Worm (Caenorhabditis elegans): ENCODE measurements around the gene pid-1.

The pid-1 gene

DNA sequence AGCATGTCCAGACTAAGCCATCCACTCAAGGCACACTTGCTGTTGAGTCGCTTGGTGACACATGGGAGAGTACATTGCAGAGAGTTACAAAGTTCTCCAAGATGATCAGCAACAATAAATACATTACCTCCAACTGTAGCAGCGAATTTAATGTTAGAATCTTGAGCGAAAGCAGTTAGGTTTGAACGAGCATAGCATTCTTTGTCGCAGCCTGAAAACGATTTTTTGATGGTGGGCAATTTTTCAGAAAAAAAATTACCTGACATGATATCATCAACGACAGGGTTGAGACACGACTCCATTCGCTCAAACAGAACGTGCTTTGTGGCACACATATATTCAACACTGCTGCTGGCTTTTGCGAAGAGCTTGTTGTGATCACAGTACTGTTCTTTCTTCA lies 27.3 kb downstream of the pid-1 start:
- no peak for TF ChIP-seq mec-3 (tag; optimal IDR thresholded peaks at IDR 0.05; ENCODE audit: borderline replicate concordance)
- TF ChIP-seq C08G9.2 (tag; optimal IDR thresholded peaks at IDR 0.05) = no peak
- TF ChIP-seq lim-6 (tag; optimal IDR thresholded peaks at IDR 0.05) = no peak
- TF ChIP-seq T23F11.4 (GFP tag; optimal IDR thresholded peaks at IDR 0.05) = no peak
- TF ChIP-seq zip-5 (tag; optimal IDR thresholded peaks at IDR 0.05) = no peak
- no peak for TF ChIP-seq elt-2 (tag; optimal IDR thresholded peaks at IDR 0.05)

DNA sequence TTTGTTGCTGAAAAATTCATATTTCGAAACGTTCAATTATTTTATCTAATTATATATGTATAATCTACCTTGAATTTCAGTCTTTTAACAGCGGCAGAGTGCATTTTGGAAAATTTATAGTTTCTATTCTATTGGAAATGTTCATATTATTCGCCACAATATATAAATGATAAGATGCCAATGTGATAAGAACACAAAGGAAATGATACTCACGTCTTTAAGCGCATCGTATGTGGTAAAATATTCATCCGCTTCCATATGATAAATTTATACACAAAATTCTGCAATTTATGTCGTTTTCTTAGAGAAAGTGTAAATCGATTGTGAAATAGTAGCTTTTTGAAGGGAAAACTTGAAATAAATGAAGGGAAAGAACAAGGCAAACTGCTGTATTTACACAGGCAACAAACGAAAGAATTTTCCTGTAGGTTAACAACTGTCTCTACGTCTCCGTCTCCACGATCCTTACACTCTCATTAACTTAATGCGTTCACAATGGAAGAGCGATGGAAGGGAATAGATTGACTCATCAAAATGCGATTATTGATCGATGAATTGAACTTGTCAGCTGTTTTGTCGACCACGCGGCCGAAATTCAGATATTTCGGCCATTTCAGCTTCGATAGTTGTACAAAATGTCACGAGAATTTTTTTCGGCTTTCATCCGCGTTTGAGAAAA lies 28.2 kb downstream of the pid-1 start, which contains the start of gene alfa-1:
Gene alfa-1, minus strand, starts transcription at position 515 of the 679 bp plus-strand sequence.
- no peak for TF ChIP-seq mec-3 (tag; optimal IDR thresholded peaks at IDR 0.05; ENCODE audit: borderline replicate concordance)
- TF ChIP-seq elt-2 (tag; optimal IDR thresholded peaks at IDR 0.05) = peak; percentile 79

DNA sequence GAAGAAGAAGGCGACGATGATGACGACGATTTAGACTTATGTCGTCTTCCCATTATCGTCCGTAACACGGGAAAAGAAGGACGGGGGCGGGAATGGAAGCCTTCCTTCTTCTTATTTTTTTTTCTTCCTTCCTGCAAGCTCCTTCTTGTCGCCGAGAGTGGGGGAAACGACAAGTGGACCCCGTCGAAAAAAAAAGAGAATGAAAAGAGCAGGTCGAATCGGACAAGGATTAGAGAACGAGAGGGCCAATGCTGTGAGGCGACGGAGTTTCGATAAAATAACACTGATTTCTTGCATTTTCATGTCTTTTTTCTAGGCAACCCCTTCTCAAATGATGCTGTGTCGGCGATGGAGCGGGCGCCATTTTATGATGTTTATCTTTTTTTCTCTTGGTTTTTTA lies 39.2 kb downstream of the pid-1 start, which contains the start of gene pde-4:
Gene pde-4, minus strand, starts transcription at position 76 of the 400 bp plus-strand sequence.
- TF ChIP-seq elt-4 (tag; optimal IDR thresholded peaks at IDR 0.05) = no peak
- TF ChIP-seq ceh-18 (tag; optimal IDR thresholded peaks at IDR 0.05) = peak; percentile 16

DNA sequence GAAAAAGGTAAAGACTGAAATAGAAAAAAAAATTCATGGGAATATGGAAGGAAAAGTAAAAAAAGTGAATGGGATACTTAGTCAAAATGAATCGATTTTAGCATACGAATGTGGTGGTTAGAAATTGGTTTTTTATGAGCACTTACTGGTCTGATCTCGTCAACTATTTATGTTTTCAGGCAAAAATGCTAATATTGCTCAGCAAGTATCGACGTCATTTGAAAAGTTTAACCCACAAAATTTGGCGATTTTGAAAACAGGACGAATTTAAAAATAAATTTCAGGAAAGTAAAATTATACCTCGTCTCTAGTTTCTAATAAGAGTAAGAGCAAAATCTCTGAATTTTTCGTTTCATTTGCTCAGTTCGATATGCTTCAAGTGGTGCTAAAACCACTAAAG lies 47.1 kb downstream of the pid-1 start:
- no peak for TF ChIP-seq unc-55 (GFP tag; optimal IDR thresholded peaks at IDR 0.05)
- TF ChIP-seq ttx-3 (tag; optimal IDR thresholded peaks at IDR 0.05) = no peak
- no peak for TF ChIP-seq madf-2 (tag; optimal IDR thresholded peaks at IDR 0.05)
- TF ChIP-seq ceh-45 (GFP tag; IDR thresholded peaks at IDR 0.05) = no peak
- TF ChIP-seq odd-2 (tag; optimal IDR thresholded peaks at IDR 0.05) = no peak
- TF ChIP-seq sox-4 (tag; optimal IDR thresholded peaks at IDR 0.05) = no peak
- TF ChIP-seq fkh-10 (GFP tag; optimal IDR thresholded peaks at IDR 0.05) = no peak
- TF ChIP-seq ztf-16 (tag; optimal IDR thresholded peaks at IDR 0.05) = no peak
- no peak for TF ChIP-seq pha-2 (tag; optimal IDR thresholded peaks at IDR 0.05)
- no peak for TF ChIP-seq C08G9.2 (tag; optimal IDR thresholded peaks at IDR 0.05)
- TF ChIP-seq hlh-30 (tag; optimal IDR thresholded peaks at IDR 0.05; ENCODE audit: insufficient read depth) = no peak
- TF ChIP-seq ref-2 (tag; optimal IDR thresholded peaks at IDR 0.05) = no peak
- TF ChIP-seq nhr-11 (tag; optimal IDR thresholded peaks at IDR 0.05) = no peak
- TF ChIP-seq unc-3 (GFP tag; conservative IDR thresholded peaks at IDR 0.05) = no peak
- TF ChIP-seq unc-3 (tag; optimal IDR thresholded peaks at IDR 0.05) = no peak
- TF ChIP-seq C38D4.7 (GFP tag; optimal IDR thresholded peaks at IDR 0.05) = no peak

ce11 chrII:7642016-7642653 lies 48.2 kb downstream of the pid-1 start:
- TF ChIP-seq C38D4.7 (GFP tag; optimal IDR thresholded peaks at IDR 0.05) = no peak
- peak; percentile 61 for TF ChIP-seq F13H6.1 (tag; optimal IDR thresholded peaks at IDR 0.05)
- no peak for TF ChIP-seq dmd-4 (tag; optimal IDR thresholded peaks at IDR 0.05; ENCODE audit: borderline replicate concordance)
- no peak for TF ChIP-seq mec-3 (tag; optimal IDR thresholded peaks at IDR 0.05; ENCODE audit: borderline replicate concordance)
- TF ChIP-seq hlh-15 (tag; optimal IDR thresholded peaks at IDR 0.05) = no peak
- peak; percentile 2 for TF ChIP-seq pqm-1 (tag; optimal IDR thresholded peaks at IDR 0.05)
- peak; percentile 39 for TF ChIP-seq hlh-8 (tag; optimal IDR thresholded peaks at IDR 0.05)
- TF ChIP-seq elt-2 (tag; optimal IDR thresholded peaks at IDR 0.05) = no peak
- TF ChIP-seq ceh-2 (tag; optimal IDR thresholded peaks at IDR 0.05) = no peak
- no peak for TF ChIP-seq ahr-1 (tag; optimal IDR thresholded peaks at IDR 0.05)
- TF ChIP-seq T23F11.4 (GFP tag; optimal IDR thresholded peaks at IDR 0.05) = no peak
- peak; percentile 60 for TF ChIP-seq unc-55 (GFP tag; optimal IDR thresholded peaks at IDR 0.05)
- TF ChIP-seq odd-2 (tag; optimal IDR thresholded peaks at IDR 0.05) = no peak
- no peak for TF ChIP-seq elt-4 (tag; optimal IDR thresholded peaks at IDR 0.05)
- TF ChIP-seq ceh-6 (GFP tag; optimal IDR thresholded peaks at IDR 0.05) = no peak
- no peak for TF ChIP-seq fax-1 (tag; optimal IDR thresholded peaks at IDR 0.05)
- no peak for TF ChIP-seq ztf-16 (tag; optimal IDR thresholded peaks at IDR 0.05)
- TF ChIP-seq K09A11.1 (tag; optimal IDR thresholded peaks at IDR 0.05; ENCODE audit: insufficient read depth) = peak; percentile 2
- peak; percentile 10 for TF ChIP-seq ceh-19 (GFP tag; optimal IDR thresholded peaks at IDR 0.05)
- TF ChIP-seq ets-4 (tag; optimal IDR thresholded peaks at IDR 0.05) = no peak
- peak; percentile 79 for TF ChIP-seq unc-42 (tag; optimal IDR thresholded peaks at IDR 0.05)
- no peak for TF ChIP-seq ceh-24 (tag; optimal IDR thresholded peaks at IDR 0.05)
- TF ChIP-seq tbx-7 (tag; optimal IDR thresholded peaks at IDR 0.05) = no peak
- TF ChIP-seq fkh-10 (GFP tag; optimal IDR thresholded peaks at IDR 0.05) = no peak
- TF ChIP-seq sox-4 (tag; optimal IDR thresholded peaks at IDR 0.05) = no peak
- no peak for TF ChIP-seq ceh-45 (GFP tag; IDR thresholded peaks at IDR 0.05)
- TF ChIP-seq sdc-2 (tag; optimal IDR thresholded peaks at IDR 0.05) = peak; percentile 23
- TF ChIP-seq syd-9 (tag; optimal IDR thresholded peaks at IDR 0.05) = no peak
- no peak for TF ChIP-seq pax-1 (tag; optimal IDR thresholded peaks at IDR 0.05)
